Worm (Caenorhabditis elegans): ENCODE measurements around the gene F35C8.8.

The F35C8.8 gene

ce11 chrX:5377307-5377706, 4.9 kb upstream of the F35C8.8 start, which contains the start of gene sek-5:
TSS of gene sek-5 (plus strand) at chrX:5377607.
- TF ChIP-seq ztf-4 (tag; optimal IDR thresholded peaks at IDR 0.05) (no peak), alr-1 (tag; optimal IDR thresholded peaks at IDR 0.05) (no peak), nhr-12 (tag; optimal IDR thresholded peaks at IDR 0.05) (no peak), mbf-1 (tag; optimal IDR thresholded peaks at IDR 0.05) (no peak), unc-39 (tag; optimal IDR thresholded peaks at IDR 0.05) (no peak)

DNA sequence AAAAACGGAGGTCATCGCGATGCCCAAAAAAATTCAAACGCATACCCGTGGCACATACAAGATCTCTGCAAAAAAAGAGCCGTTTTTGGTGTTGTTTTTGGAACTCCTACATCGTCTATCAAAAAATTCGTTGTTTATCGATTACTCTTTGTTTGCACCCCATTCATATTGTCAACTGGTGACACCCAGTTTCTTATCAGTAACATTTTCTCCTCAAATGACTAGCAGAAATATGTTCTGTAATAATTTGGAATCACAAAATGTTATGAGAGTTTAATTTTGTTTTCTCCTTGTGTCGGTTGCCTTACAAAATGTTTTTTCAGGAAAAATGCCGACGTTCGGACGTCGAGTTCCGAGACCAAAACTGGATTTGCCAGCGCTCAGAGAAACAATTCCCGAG, 2.3 kb upstream of the F35C8.8 start, which contains the start of gene sek-4:
sek-4 (plus strand) TSS at position 318 of the 400 bp plus-strand sequence.
- TF ChIP-seq lin-11 (tag; optimal IDR thresholded peaks at IDR 0.05) (no peak), fos-1 (tag; optimal IDR thresholded peaks at IDR 0.05) (peak; percentile 49), nhr-11 (tag; optimal IDR thresholded peaks at IDR 0.05) (no peak), R02D3.7 (tag; optimal IDR thresholded peaks at IDR 0.05) (no peak), unc-62 (GFP tag; optimal IDR thresholded peaks at IDR 0.05) (no peak)

- no peak for TF ChIP-seq lsy-2 (tag; optimal IDR thresholded peaks at IDR 0.05)
- no peak for TF ChIP-seq mab-5 (tag; optimal IDR thresholded peaks at IDR 0.05)
- TF ChIP-seq snpc-4 (tag; optimal IDR thresholded peaks at IDR 0.05): no peak
- no peak for TF ChIP-seq nhr-77 (tag; optimal IDR thresholded peaks at IDR 0.05)
- no peak for TF ChIP-seq fos-1 (tag; optimal IDR thresholded peaks at IDR 0.05)
- TF ChIP-seq C34F6.9 (tag; optimal IDR thresholded peaks at IDR 0.05): no peak
- no peak for TF ChIP-seq nhr-21 (tag; optimal IDR thresholded peaks at IDR 0.05)
- no peak for TF ChIP-seq ama-1 (optimal IDR thresholded peaks at IDR 0.05)
- no peak for TF ChIP-seq gmeb-1 (tag; optimal IDR thresholded peaks at IDR 0.05)
- no peak for TF ChIP-seq lin-13 (GFP tag; optimal IDR thresholded peaks at IDR 0.05)
- no peak for TF ChIP-seq nhr-237 (tag; optimal IDR thresholded peaks at IDR 0.05)
- no peak for TF ChIP-seq sma-9 (GFP tag; optimal IDR thresholded peaks at IDR 0.05)
- TF ChIP-seq sma-9 (tag; optimal IDR thresholded peaks at IDR 0.05): no peak
- no peak for TF ChIP-seq dmd-4 (tag; optimal IDR thresholded peaks at IDR 0.05)
- TF ChIP-seq crh-2 (tag; optimal IDR thresholded peaks at IDR 0.05): no peak
- no peak for TF ChIP-seq elt-1 (tag; optimal IDR thresholded peaks at IDR 0.05)
- TF ChIP-seq ztf-1 (GFP tag; conservative IDR thresholded peaks at IDR 0.05): no peak
These were observed 1.2 kb upstream of the F35C8.8 start for ce11 chrX:5373597-5373996.

- TF ChIP-seq fos-1 (tag; optimal IDR thresholded peaks at IDR 0.05): no peak
- no peak for TF ChIP-seq ztf-11 (tag; optimal IDR thresholded peaks at IDR 0.05)
- TF ChIP-seq C34F6.9 (tag; optimal IDR thresholded peaks at IDR 0.05): no peak
- TF ChIP-seq nhr-12 (tag; optimal IDR thresholded peaks at IDR 0.05): no peak
- TF ChIP-seq nhr-21 (tag; optimal IDR thresholded peaks at IDR 0.05): no peak
- TF ChIP-seq nhr-237 (tag; optimal IDR thresholded peaks at IDR 0.05): no peak
- no peak for TF ChIP-seq elt-3 (tag; optimal IDR thresholded peaks at IDR 0.05)
- no peak for TF ChIP-seq skn-1 (tag; optimal IDR thresholded peaks at IDR 0.05)
- TF ChIP-seq R02D3.7 (tag; optimal IDR thresholded peaks at IDR 0.05): no peak
- TF ChIP-seq ceh-82 (tag; optimal IDR thresholded peaks at IDR 0.05): no peak
- no peak for TF ChIP-seq unc-62 (GFP tag; optimal IDR thresholded peaks at IDR 0.05)
- no peak for TF ChIP-seq nhr-129 (tag; optimal IDR thresholded peaks at IDR 0.05)
These were observed 1.8 kb downstream of the F35C8.8 start for ce11 chrX:5370605-5371004.

- peak; percentile 53 for TF ChIP-seq crh-2 (tag; optimal IDR thresholded peaks at IDR 0.05)
- TF ChIP-seq mdl-1 (tag; optimal IDR thresholded peaks at IDR 0.05): peak in 1 of 2 experiments; percentile 12
- TF ChIP-seq zag-1 (tag; optimal IDR thresholded peaks at IDR 0.05): peak; percentile 49
- no peak for TF ChIP-seq nhr-21 (tag; optimal IDR thresholded peaks at IDR 0.05)
- peak in 1 of 2 experiments; percentile 33 for TF ChIP-seq lsy-2 (tag; optimal IDR thresholded peaks at IDR 0.05)
- no peak for TF ChIP-seq sem-4 (tag; optimal IDR thresholded peaks at IDR 0.05)
- TF ChIP-seq Y55F3AM.14 (GFP tag; optimal IDR thresholded peaks at IDR 0.05): peak; percentile 26
- TF ChIP-seq F13H6.1 (tag; optimal IDR thresholded peaks at IDR 0.05): peak; percentile 45
- TF ChIP-seq unc-55 (GFP tag; optimal IDR thresholded peaks at IDR 0.05): peak; percentile 64
- no peak for TF ChIP-seq ztf-4 (tag; optimal IDR thresholded peaks at IDR 0.05)
- TF ChIP-seq lin-11 (tag; optimal IDR thresholded peaks at IDR 0.05): peak; percentile 25
- TF ChIP-seq sma-9 (GFP tag; optimal IDR thresholded peaks at IDR 0.05): peak; percentile 31
- TF ChIP-seq sma-9 (tag; optimal IDR thresholded peaks at IDR 0.05): no peak
- peak; percentile 32 for TF ChIP-seq mab-5 (tag; optimal IDR thresholded peaks at IDR 0.05)
- no peak for TF ChIP-seq ama-1 (optimal IDR thresholded peaks at IDR 0.05)
- peak; percentile 40 for TF ChIP-seq C34F6.9 (tag; optimal IDR thresholded peaks at IDR 0.05)
- TF ChIP-seq lin-13 (GFP tag; optimal IDR thresholded peaks at IDR 0.05): no peak
- TF ChIP-seq ceh-82 (tag; optimal IDR thresholded peaks at IDR 0.05): no peak
- TF ChIP-seq nhr-129 (tag; optimal IDR thresholded peaks at IDR 0.05): peak; percentile 9
These were observed 4.2 kb downstream of the F35C8.8 start, which contains the start of gene jkk-1 for ce11 chrX:5368220-5368619. TSS of gene jkk-1 (plus strand) at chrX:5368468.
